Worm (Caenorhabditis elegans): ENCODE results near the gene gpch-1.

gpch-1 gene

ce11 chrIII:4441781-4442180 is 33.4 kb downstream of the gpch-1 start, which contains the start of gene nex-3:
nex-3 (plus strand) TSS chrIII:4442081.
- TF ChIP-seq egl-5 (tag; optimal IDR thresholded peaks at IDR 0.05) (no peak), ztf-4 (tag; optimal IDR thresholded peaks at IDR 0.05) (no peak), unc-39 (tag; optimal IDR thresholded peaks at IDR 0.05) (no peak), nhr-43 (tag; optimal IDR thresholded peaks at IDR 0.05; ENCODE audit: poor library complexity, severe bottlenecking) (no peak), nhr-67 (tag; optimal IDR thresholded peaks at IDR 0.05) (no peak), nhr-77 (tag; optimal IDR thresholded peaks at IDR 0.05) (no peak), ama-1 (optimal IDR thresholded peaks at IDR 0.05) (no peak), tbx-2 (tag; optimal IDR thresholded peaks at IDR 0.05) (no peak), ztf-11 (tag; optimal IDR thresholded peaks at IDR 0.05) (no peak), fos-1 (tag; optimal IDR thresholded peaks at IDR 0.05) (no peak), skn-1 (tag; optimal IDR thresholded peaks at IDR 0.05) (no peak), hmg-11 (tag; optimal IDR thresholded peaks at IDR 0.05) (no peak), elt-3 (tag; optimal IDR thresholded peaks at IDR 0.05) (no peak), jun-1 (tag; optimal IDR thresholded peaks at IDR 0.05) (no peak), pha-4 (tag; optimal IDR thresholded peaks at IDR 0.05) (no peak), nhr-237 (tag; optimal IDR thresholded peaks at IDR 0.05) (no peak), R02D3.7 (tag; optimal IDR thresholded peaks at IDR 0.05) (no peak), elt-1 (tag; optimal IDR thresholded peaks at IDR 0.05) (no peak), unc-62 (GFP tag; optimal IDR thresholded peaks at IDR 0.05) (no peak)

- TF ChIP-seq elt-3 (tag; optimal IDR thresholded peaks at IDR 0.05), result no peak
- no peak for TF ChIP-seq tbx-2 (tag; optimal IDR thresholded peaks at IDR 0.05)
- TF ChIP-seq nhr-12 (tag; optimal IDR thresholded peaks at IDR 0.05), result no peak
- TF ChIP-seq ceh-9 (tag; optimal IDR thresholded peaks at IDR 0.05), result no peak
- no peak for TF ChIP-seq unc-39 (tag; optimal IDR thresholded peaks at IDR 0.05)
- no peak for TF ChIP-seq egl-5 (tag; optimal IDR thresholded peaks at IDR 0.05)
- TF ChIP-seq egl-27 (tag; optimal IDR thresholded peaks at IDR 0.05), result no peak
- no peak for TF ChIP-seq zag-1 (tag; optimal IDR thresholded peaks at IDR 0.05)
- no peak for TF ChIP-seq nhr-28 (tag; optimal IDR thresholded peaks at IDR 0.05)
- no peak for TF ChIP-seq R02D3.7 (tag; optimal IDR thresholded peaks at IDR 0.05)
- no peak for TF ChIP-seq fkh-10 (GFP tag; optimal IDR thresholded peaks at IDR 0.05)
- TF ChIP-seq snpc-4 (tag; optimal IDR thresholded peaks at IDR 0.05), result no peak
- TF ChIP-seq nhr-23 (tag; optimal IDR thresholded peaks at IDR 0.05), result no peak
- TF ChIP-seq nhr-25 (tag; optimal IDR thresholded peaks at IDR 0.05), result no peak
- no peak for TF ChIP-seq nhr-11 (tag; optimal IDR thresholded peaks at IDR 0.05)
- no peak for TF ChIP-seq elt-1 (tag; optimal IDR thresholded peaks at IDR 0.05)
These were observed 36.1 kb downstream of the gpch-1 start for ce11 chrIII:4444492-4444891.

- TF ChIP-seq nhr-67 (tag; optimal IDR thresholded peaks at IDR 0.05) (no peak), mdl-1 (tag; optimal IDR thresholded peaks at IDR 0.05) (no peak), tbx-2 (tag; optimal IDR thresholded peaks at IDR 0.05) (no peak), ceh-82 (tag; optimal IDR thresholded peaks at IDR 0.05) (no peak), fkh-10 (GFP tag; optimal IDR thresholded peaks at IDR 0.05) (no peak), ztf-11 (tag; optimal IDR thresholded peaks at IDR 0.05) (no peak), elt-3 (tag; optimal IDR thresholded peaks at IDR 0.05) (no peak), ZK546.5 (tag; optimal IDR thresholded peaks at IDR 0.05) (no peak), nhr-77 (tag; optimal IDR thresholded peaks at IDR 0.05) (no peak), lsy-12 (tag; optimal IDR thresholded peaks at IDR 0.05) (no peak), nhr-28 (tag; optimal IDR thresholded peaks at IDR 0.05) (no peak)
These were observed 39.7 kb downstream of the gpch-1 start for ce11 chrIII:4448029-4448428.

ce11 chrIII:4449357-4449756 is 41.0 kb downstream of the gpch-1 start:
- TF ChIP-seq nfya-1 (tag; optimal IDR thresholded peaks at IDR 0.05; ENCODE audit: insufficient read depth), result peak; percentile 41
- no peak for TF ChIP-seq fos-1 (tag; optimal IDR thresholded peaks at IDR 0.05)

- TF ChIP-seq skn-1 (tag; optimal IDR thresholded peaks at IDR 0.05) (no peak), elt-2 (tag; optimal IDR thresholded peaks at IDR 0.05) (peak; percentile 49)
These were observed 41.7 kb downstream of the gpch-1 start, which contains the start of gene ceh-43 for ce11 chrIII:4449893-4450579. ceh-43 (minus strand) TSS chrIII:4449943.

Measured in whole organism, L3 larva.